Fruit fly (Drosophila melanogaster) S2 (cell line): Measurements from ENCODE around the gene Crz.

Experiments used
- CG8478 ChIP-seq: fragments of >200 bp; optimal IDR thresholded peaks from 2 replicates; lab custom pipeline; 2018
- CTCF ChIP-seq, 2 experiments: fragments of >200 bp; optimal IDR thresholded peaks; 2 replicates each; lab custom pipeline; 2018

Gene Crz

DNA sequence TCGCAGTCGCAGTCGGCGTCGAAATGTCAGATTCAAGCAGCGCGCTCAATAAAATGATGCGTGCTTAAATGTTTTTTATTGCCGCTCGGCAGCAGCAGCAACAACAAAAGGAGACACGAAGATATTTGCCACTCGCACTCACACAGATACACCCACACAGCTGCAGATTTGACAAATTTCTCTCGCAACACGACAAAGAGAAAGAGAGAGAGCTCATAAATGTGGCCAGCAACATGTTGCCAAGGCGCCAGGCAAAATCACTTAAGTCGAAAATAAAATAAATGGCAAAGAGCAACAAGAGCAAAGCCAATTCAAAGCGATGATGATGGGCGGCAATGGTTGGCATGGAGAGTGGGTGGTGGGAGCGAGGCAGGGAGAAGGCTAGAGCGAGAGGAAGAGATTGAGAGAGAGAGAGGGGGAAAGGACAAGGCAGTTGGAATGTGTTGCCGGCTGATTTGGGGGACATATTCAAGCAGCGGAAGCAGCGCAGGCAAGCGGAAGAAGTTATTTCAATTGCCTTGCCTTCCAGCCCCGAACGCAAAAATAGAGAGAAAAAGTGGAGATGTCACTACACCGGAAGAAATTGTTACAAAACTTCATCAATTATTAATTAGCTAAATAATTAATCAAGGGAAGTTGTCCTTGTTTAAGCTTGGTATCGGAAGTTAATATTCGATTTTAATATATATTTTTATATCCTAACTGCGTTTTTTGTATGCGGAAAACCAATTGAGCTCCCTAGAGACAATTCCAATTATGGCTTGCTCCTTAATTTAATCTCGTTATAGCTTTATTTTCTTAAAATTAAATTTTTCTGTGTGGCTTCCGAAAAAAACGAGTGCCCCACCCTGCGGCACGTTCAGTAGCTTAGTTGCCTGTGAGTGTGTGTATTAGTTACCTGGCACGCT lies 32.4 kb downstream of the Crz start:
- TF ChIP-seq CTCF (optimal IDR thresholded peaks at IDR 0.05; lab: Kevin White, UChicago) (no peak), CG8478 (lab: Kevin White, UChicago) (no peak)

DNA sequence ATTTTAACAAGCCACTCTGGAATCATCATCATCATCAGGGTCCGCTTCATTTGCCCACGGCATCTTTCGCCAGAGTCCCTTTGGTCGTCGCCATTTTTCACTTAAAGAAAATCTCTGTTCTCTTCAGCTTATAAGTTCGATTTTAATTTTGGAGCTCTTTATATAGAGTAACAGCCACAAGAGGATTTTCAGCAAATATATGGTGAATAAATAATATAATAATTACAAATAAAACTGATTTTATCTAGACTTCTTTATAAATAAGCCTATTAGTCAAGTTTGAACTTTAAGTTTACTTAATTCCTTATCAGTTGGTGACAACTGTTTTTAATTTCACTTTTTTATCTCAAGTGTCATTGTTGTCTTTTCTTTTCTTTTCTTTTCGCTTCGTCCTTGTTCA lies 33.8 kb downstream of the Crz start:
- no peak for TF ChIP-seq CTCF (optimal IDR thresholded peaks at IDR 0.05; lab: Kevin White, UChicago)

DNA sequence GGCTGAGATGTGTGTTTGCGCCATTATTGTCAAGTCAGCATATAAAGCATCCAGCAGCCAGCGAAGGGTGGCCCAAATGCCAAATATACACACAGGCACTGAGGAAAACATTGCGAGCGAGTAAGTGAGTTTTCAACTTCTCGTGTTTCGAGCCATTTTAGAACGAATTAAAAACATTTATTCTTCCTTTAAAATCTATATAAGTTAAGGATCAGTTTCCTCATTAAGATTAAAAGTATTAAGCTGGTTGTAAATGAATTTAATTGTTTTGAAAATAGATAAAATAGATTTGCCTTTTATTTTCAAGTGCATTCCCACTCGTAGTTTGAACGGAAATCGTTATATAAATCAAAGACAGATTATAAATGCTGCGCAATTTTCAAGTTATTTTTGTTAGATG lies 36.8 kb downstream of the Crz start:
- TF ChIP-seq CTCF (optimal IDR thresholded peaks at IDR 0.05; lab: Kevin White, UChicago), result no peak
- no peak for TF ChIP-seq CG8478 (lab: Kevin White, UChicago)

DNA sequence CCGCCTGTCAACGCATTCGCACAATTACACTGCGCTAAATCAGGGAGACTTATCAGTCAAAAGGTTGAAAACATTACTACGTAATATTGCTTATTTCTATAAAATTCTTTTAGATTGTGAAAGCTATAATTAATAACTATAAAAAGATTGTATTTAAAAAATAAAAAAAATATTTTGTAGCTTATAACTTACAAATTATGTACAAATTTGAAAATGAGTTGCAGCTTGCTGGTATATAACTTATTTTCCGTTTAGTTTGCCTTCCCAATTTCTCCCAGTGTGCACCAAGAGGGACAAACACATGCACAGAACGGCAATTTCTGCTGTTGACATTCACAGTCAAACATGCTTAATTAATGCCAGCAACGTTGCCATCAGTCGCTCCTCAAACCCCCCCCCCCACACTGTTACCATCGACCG lies 39.1 kb downstream of the Crz start:
- TF ChIP-seq CTCF (optimal IDR thresholded peaks at IDR 0.05; lab: Kevin White, UChicago), result no peak
- TF ChIP-seq CG8478 (lab: Kevin White, UChicago), result no peak

DNA sequence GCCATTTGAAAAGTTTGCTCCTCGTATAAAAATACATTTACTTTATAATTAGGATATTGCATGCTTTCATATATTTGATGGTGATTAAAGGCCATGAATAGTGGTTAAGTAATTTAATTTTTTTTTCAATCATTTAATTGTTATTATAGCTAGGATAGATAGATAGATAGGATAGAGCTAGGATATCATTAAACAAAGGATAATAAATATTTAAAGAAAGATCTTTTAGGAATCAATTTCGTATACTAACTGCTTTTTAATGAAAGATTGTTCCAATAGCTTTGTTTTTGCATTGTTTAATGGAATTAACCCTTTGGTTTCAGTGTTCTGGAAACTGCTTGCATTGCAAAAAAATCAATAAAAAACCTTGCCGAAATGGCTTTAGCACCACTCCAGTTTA lies 39.9 kb downstream of the Crz start:
- TF ChIP-seq CG8478 (lab: Kevin White, UChicago) (no peak), CTCF (optimal IDR thresholded peaks at IDR 0.05; lab: Kevin White, UChicago) (no peak)

DNA sequence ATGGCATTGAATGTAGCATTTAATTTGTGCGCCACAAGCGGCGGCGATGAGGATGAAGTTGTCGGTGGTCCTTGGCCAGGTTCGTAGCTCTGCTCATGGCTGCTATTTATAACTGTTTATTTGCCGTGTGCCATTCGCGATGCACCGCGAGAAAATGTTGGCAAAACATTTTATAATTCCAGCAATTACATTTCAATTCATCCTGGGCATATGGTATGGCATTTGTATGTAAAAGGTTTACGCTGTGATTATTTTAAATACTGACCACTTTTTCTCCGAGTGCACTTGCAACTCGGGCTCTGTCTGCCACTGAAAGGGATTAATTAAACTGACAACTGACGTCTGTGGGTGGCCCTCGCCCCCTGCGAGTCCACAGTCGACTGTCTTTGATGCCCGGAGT lies 42.0 kb downstream of the Crz start:
- TF ChIP-seq CTCF (optimal IDR thresholded peaks at IDR 0.05; lab: Kevin White, UChicago) (no peak), CG8478 (lab: Kevin White, UChicago) (no peak)

DNA sequence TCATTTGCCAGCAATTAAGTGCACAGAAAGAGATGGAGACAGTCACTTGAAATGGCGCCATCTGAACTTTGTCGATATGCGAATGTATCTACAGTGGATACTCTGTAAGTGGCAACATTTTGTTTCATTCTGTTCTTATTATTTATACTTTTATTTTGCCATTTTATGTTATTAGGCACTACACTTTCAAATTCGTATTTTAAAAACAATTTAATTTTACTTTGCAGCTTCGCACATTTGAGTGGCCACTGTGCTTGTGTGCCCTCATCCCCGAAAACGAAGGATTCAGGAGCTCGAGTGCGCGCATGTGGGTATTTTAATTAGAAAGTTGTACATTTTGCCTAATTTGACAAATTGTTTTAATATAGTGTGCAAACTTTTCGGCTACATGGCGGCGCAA lies 42.8 kb downstream of the Crz start:
- TF ChIP-seq CTCF (optimal IDR thresholded peaks at IDR 0.05; lab: Kevin White, UChicago) (no peak), CG8478 (lab: Kevin White, UChicago) (no peak)

DNA sequence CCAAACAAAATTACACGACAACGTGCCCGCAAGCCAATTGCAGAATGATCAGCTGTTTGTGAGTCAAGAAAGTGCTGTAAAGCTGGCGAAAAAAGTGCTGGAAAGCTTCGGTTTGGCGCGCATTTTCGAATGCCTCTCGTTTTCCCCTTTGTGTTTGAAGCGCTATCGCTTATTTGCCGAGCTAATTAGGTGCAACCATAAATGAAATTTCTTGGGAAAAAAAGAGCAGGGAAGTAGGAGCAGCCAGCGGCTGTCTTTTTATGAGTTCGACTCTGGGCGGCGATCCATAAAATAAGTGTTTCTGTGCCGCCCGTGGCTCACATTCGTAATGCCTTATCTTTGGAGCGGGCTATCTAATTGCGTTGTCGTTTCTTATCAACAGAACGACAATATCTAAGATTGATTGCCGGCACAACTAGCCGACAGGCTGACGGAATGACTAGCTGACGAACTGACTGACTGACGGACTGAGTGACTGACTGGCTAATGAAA lies 47.1 kb downstream of the Crz start, which contains the start of gene Dnaaf5:
Gene Dnaaf5 (minus strand): TSS at position 46 of the 492 bp plus-strand sequence.
- TF ChIP-seq CTCF (optimal IDR thresholded peaks at IDR 0.05; lab: Kevin White, UChicago) (no peak), CG8478 (lab: Kevin White, UChicago) (no peak)

DNA sequence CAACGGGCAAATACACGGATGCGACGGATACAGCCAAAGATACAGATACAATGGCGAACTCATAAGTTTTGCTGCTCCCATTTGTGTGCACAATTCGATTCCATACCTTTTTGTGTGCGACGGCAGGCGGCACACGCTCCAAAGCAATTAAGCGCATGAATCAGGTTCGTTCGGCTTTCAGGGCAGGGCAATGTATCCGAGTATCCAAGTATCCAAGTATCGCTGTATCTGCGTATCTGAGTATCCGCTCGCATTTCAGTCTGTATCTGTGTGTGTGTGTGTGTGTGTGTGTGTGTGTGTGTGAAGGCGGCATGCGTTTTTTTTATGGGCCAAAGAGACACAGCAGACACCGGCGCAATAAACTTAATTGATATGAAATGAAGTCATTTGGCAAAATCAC lies 48.5 kb downstream of the Crz start:
- TF ChIP-seq CG8478 (lab: Kevin White, UChicago), result no peak
- no peak for TF ChIP-seq CTCF (optimal IDR thresholded peaks at IDR 0.05; lab: Kevin White, UChicago)

DNA sequence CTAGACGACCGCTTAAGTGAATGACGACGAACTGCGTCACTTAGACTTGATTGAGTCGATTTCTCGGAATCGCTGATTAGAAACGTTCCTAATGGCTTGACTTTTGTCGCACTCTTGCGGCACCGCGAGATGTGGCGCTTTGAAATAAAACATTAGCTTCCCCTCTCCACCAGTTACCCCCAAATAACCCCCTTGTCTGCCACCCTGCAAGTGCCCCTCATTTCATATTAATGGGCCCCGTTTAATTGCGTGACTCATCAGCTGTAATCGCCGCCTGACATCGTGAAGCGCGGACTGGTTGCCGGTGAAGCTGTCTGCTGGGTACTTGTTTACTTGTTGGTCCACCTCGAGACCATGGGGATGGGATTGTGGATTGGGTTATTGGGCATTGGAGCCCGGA lies 49.5 kb downstream of the Crz start:
- TF ChIP-seq CG8478 (lab: Kevin White, UChicago) (no peak), CTCF (optimal IDR thresholded peaks at IDR 0.05; lab: Kevin White, UChicago) (no peak)
